Worm (Caenorhabditis elegans) whole organism, L3 larva: ENCODE results near the gene rhy-1.

Experiments
- aly-2 ChIP-seq: fragments of 150-350 bp; optimal IDR thresholded peaks from 2 replicates; lab custom pipeline; 2014; ENCODE audit warnings: missing biosample characterization, missing genetic modification characterization
- ceh-82 ChIP-seq: fragments of 150-350 bp; optimal IDR thresholded peaks from 2 replicates; lab custom pipeline; 2014; ENCODE audit warnings: missing biosample characterization, missing genetic modification characterization
- daf-12 ChIP-seq: fragments of 150-350 bp; optimal IDR thresholded peaks from 2 replicates; lab custom pipeline; 2014; ENCODE audit warnings: missing biosample characterization, missing genetic modification reagents, missing genetic modification characterization
- elt-2 ChIP-seq: sonication (generic microtip); optimal IDR thresholded peaks from 2 replicates; lab custom pipeline; 2016; ENCODE audit warnings: missing genetic modification reagents, mild to moderate bottlenecking, missing genetic modification characterization, missing compliant biosample characterization
- fos-1 ChIP-seq: fragments of 150-350 bp; optimal IDR thresholded peaks from 2 replicates; lab custom pipeline; 2014; ENCODE audit warnings: missing biosample characterization, missing genetic modification characterization
- jun-1 ChIP-seq: fragments of 150-350 bp; optimal IDR thresholded peaks from 2 replicates; lab custom pipeline; 2014; ENCODE audit warnings: missing biosample characterization, missing genetic modification reagents, missing genetic modification characterization
- nhr-11 ChIP-seq: fragments of 150-350 bp; optimal IDR thresholded peaks from 2 replicates; lab custom pipeline; 2014; ENCODE audit warnings: missing biosample characterization, missing genetic modification characterization
- nhr-28 ChIP-seq: fragments of 150-350 bp; optimal IDR thresholded peaks from 2 replicates; lab custom pipeline; 2014; ENCODE audit warnings: missing biosample characterization, missing genetic modification characterization
- skn-1 ChIP-seq: fragments of 150-350 bp; optimal IDR thresholded peaks from 2 replicates; lab custom pipeline; 2014; ENCODE audit warnings: missing biosample characterization, missing genetic modification characterization
- zag-1 ChIP-seq: fragments of 150-350 bp; optimal IDR thresholded peaks from 2 replicates; lab custom pipeline; 2014; ENCODE audit warnings: missing biosample characterization, missing genetic modification characterization
- ztf-11 ChIP-seq: fragments of 150-350 bp; optimal IDR thresholded peaks from 2 replicates; lab custom pipeline; 2014; ENCODE audit warnings: missing biosample characterization, missing genetic modification characterization
- ztf-4 ChIP-seq: fragments of 150-350 bp; optimal IDR thresholded peaks from 2 replicates; lab custom pipeline; 2014; ENCODE audit warnings: missing biosample characterization, missing genetic modification characterization

DNA sequence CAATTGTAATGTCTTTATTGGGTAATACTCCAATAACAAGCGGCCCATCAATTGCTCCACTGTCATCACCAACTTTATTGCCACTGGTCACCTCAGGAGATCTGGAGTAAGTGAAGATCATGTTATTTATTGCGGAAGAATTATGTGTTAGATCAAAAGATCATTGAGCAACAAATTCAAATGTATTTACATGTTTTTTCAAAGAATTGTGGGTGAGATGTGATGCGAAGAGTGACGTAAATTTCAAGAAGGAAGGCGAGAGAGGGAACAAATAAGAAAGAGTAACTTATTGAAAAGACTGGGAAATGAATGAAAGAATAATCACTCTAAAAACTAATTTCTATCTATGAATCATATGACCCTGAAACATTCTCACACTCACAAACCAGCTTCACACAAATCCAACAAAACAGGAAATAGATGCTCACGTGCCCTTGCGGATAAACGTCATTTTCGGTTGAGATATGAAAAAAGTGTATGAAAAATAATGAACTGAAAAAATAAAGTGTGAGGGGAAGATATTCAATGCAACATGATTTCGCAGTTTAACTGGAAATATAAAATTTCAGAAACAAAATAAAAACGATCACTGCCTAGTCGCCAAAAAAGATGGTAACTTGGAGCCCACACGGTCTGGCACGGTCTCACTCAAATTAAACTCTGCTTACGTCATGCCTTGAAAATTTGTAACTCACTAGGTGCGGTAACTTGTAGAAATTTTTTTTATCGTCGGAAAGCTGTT lies 40.2 kb upstream of the rhy-1 start:
- TF ChIP-seq ztf-4 (no peak), elt-2 (tag; lab: Kevin White, UChicago) (no peak), zag-1 (tag; lab: Kevin White, UChicago) (no peak), daf-12 (tag; lab: Kevin White, UChicago) (no peak), ceh-82 (no peak), fos-1 (tag; lab: Kevin White, UChicago) (no peak), ztf-11 (tag; lab: Kevin White, UChicago) (no peak), skn-1 (tag; lab: Kevin White, UChicago) (no peak), jun-1 (tag; lab: Kevin White, UChicago) (no peak), nhr-11 (tag; lab: Kevin White, UChicago) (no peak), nhr-28 (no peak), aly-2 (no peak)
